Worm (Caenorhabditis elegans): ENCODE results near the gene clc-12.
A peak's percentile ranks its signal among the peaks of the same experiment; 100 is the strongest.

The clc-12 gene

ce11 chrV:16980368-16980767, 28.8 kb downstream of the clc-12 start, which contains the start of gene srz-54:
TSS of gene srz-54 (plus strand) at chrV:16980668.
- TF ChIP-seq scrt-1 (GFP tag; IDR thresholded peaks at IDR 0.05) (no peak), hnd-1 (tag; optimal IDR thresholded peaks at IDR 0.05) (no peak), B0310.2 (tag; optimal IDR thresholded peaks at IDR 0.05) (no peak), F13C5.2 (tag; optimal IDR thresholded peaks at IDR 0.05) (no peak), tbx-37 (GFP tag; conservative IDR thresholded peaks at IDR 0.05) (no peak), ceh-36 (tag; optimal IDR thresholded peaks at IDR 0.05) (no peak), tbx-11 (GFP tag; IDR thresholded peaks at IDR 0.05) (no peak), hmbx-1 (tag; optimal IDR thresholded peaks at IDR 0.05) (no peak), ama-1 (optimal IDR thresholded peaks at IDR 0.05) (no peak), flt-1 (GFP tag; IDR thresholded peaks at IDR 0.05) (no peak), aly-1 (tag; optimal IDR thresholded peaks at IDR 0.05) (no peak)

- no peak for TF ChIP-seq ceh-13 (GFP tag; optimal IDR thresholded peaks at IDR 0.05)
- TF ChIP-seq ets-7 (tag; optimal IDR thresholded peaks at IDR 0.05), result no peak
- TF ChIP-seq tbx-11 (GFP tag; IDR thresholded peaks at IDR 0.05), result no peak
- no peak for TF ChIP-seq hmg-4 (GFP tag; optimal IDR thresholded peaks at IDR 0.05)
- no peak for TF ChIP-seq B0310.2 (tag; optimal IDR thresholded peaks at IDR 0.05)
- no peak for TF ChIP-seq hmbx-1 (tag; optimal IDR thresholded peaks at IDR 0.05)
- no peak for TF ChIP-seq sea-1 (GFP tag; conservative IDR thresholded peaks at IDR 0.05)
- TF ChIP-seq tra-4 (tag; optimal IDR thresholded peaks at IDR 0.05), result no peak
- TF ChIP-seq aly-1 (tag; optimal IDR thresholded peaks at IDR 0.05), result no peak
- no peak for TF ChIP-seq F13C5.2 (tag; optimal IDR thresholded peaks at IDR 0.05)
- no peak for TF ChIP-seq hnd-1 (tag; optimal IDR thresholded peaks at IDR 0.05)
- no peak for TF ChIP-seq pes-1 (GFP tag; IDR thresholded peaks at IDR 0.05)
- TF ChIP-seq ceh-36 (tag; optimal IDR thresholded peaks at IDR 0.05), result no peak
- no peak for TF ChIP-seq tbx-37 (GFP tag; conservative IDR thresholded peaks at IDR 0.05)
These were observed 34.3 kb downstream of the clc-12 start, which contains the start of gene srx-54 for ce11 chrV:16974919-16975318. TSS of gene srx-54 (plus strand) at chrV:16975219.

DNA sequence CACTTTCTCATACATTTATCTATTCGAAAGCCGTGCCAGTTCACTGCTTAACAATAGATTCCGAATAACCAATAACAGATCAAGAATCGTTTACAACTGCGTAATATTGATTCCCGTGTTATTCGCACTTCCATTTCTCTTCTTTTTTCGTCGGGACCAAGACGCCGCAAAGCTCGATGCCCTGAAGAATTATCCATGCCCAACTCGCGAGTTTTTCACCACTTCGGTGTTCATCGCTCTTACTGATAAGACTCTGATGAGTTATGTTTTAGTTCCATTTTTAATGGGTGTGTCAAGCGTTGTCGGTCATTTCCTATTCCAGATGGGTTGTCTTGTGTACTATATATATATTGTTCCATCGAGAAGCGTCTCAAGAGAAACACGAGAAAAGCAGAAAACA, 35.9 kb downstream of the clc-12 start:
- no peak for TF ChIP-seq aly-1 (tag; optimal IDR thresholded peaks at IDR 0.05)
- TF ChIP-seq hnd-1 (tag; optimal IDR thresholded peaks at IDR 0.05), result no peak
- TF ChIP-seq hmg-4 (GFP tag; optimal IDR thresholded peaks at IDR 0.05), result no peak
- no peak for TF ChIP-seq ceh-36 (tag; optimal IDR thresholded peaks at IDR 0.05)
- TF ChIP-seq pes-1 (GFP tag; IDR thresholded peaks at IDR 0.05), result no peak
- no peak for TF ChIP-seq hmbx-1 (tag; optimal IDR thresholded peaks at IDR 0.05)
- no peak for TF ChIP-seq tra-4 (tag; optimal IDR thresholded peaks at IDR 0.05)
- TF ChIP-seq tbx-11 (GFP tag; IDR thresholded peaks at IDR 0.05), result no peak
- TF ChIP-seq sea-1 (GFP tag; conservative IDR thresholded peaks at IDR 0.05), result no peak
- no peak for TF ChIP-seq F13C5.2 (tag; optimal IDR thresholded peaks at IDR 0.05)
- TF ChIP-seq tbx-37 (GFP tag; conservative IDR thresholded peaks at IDR 0.05), result no peak
- no peak for TF ChIP-seq ama-1 (optimal IDR thresholded peaks at IDR 0.05)
- TF ChIP-seq B0310.2 (tag; optimal IDR thresholded peaks at IDR 0.05), result no peak
- no peak for TF ChIP-seq ets-7 (tag; optimal IDR thresholded peaks at IDR 0.05)
- no peak for TF ChIP-seq scrt-1 (GFP tag; IDR thresholded peaks at IDR 0.05)
- TF ChIP-seq flt-1 (GFP tag; IDR thresholded peaks at IDR 0.05), result no peak

DNA sequence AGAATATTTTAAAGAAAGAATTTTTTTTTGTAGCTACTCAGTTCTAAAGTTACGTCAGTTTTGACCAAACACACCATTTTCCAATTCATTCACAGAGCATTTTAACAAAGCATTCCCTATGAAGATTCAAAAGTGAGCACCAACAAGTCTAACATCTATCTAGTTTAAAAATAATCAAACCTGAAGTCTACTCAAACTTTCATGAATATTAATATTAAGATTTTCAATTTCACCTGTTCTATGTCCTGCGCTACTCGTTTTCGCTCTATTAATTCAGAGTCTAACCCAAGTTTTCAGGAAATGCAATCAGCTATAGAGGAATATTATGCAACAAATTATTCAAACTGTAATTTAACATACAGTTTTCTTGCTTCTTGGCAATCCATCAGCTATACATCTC, 37.1 kb downstream of the clc-12 start, which contains the start of gene srh-119:
Gene srh-119, plus strand, starts transcription at position 301 of the 400 bp plus-strand sequence.
- TF ChIP-seq aly-1 (tag; optimal IDR thresholded peaks at IDR 0.05) (no peak), F13C5.2 (tag; optimal IDR thresholded peaks at IDR 0.05) (no peak), flt-1 (GFP tag; IDR thresholded peaks at IDR 0.05) (no peak), tbx-37 (GFP tag; conservative IDR thresholded peaks at IDR 0.05) (no peak), hmg-4 (GFP tag; optimal IDR thresholded peaks at IDR 0.05) (no peak), hmbx-1 (tag; optimal IDR thresholded peaks at IDR 0.05) (no peak), ets-7 (tag; optimal IDR thresholded peaks at IDR 0.05) (no peak), ama-1 (optimal IDR thresholded peaks at IDR 0.05) (no peak), ceh-36 (tag; optimal IDR thresholded peaks at IDR 0.05) (no peak), pes-1 (GFP tag; IDR thresholded peaks at IDR 0.05) (no peak), B0310.2 (tag; optimal IDR thresholded peaks at IDR 0.05) (no peak), scrt-1 (GFP tag; IDR thresholded peaks at IDR 0.05) (no peak), tbx-11 (GFP tag; IDR thresholded peaks at IDR 0.05) (no peak), ceh-13 (GFP tag; optimal IDR thresholded peaks at IDR 0.05) (no peak), sea-1 (GFP tag; conservative IDR thresholded peaks at IDR 0.05) (no peak), hnd-1 (tag; optimal IDR thresholded peaks at IDR 0.05) (no peak), tra-4 (tag; optimal IDR thresholded peaks at IDR 0.05) (no peak)

DNA sequence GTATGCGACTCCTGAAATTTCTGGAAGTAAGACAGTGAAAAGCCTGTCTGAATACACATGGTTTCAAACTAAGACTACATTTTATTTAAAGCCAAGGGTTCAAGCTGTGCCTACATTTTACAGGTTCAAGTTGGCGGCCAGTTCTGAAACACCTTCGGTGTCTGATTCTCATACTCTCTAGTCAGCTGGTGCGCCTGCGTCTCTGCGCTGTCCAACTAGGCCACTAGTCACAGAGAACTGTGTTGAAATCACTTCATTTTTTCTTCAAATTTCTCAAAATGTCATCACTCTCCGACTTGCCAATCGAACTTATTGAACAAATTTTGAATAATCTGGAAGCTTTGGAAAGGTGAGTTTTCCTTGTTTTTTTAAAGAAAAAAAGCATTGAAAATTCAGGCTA, 42.6 kb downstream of the clc-12 start, which contains the start of gene fbxa-90:
Gene fbxa-90, plus strand, starts transcription at position 179 of the 400 bp plus-strand sequence.
- TF ChIP-seq sea-1 (GFP tag; conservative IDR thresholded peaks at IDR 0.05), result no peak
- no peak for TF ChIP-seq hmg-4 (GFP tag; optimal IDR thresholded peaks at IDR 0.05)
- TF ChIP-seq ceh-13 (GFP tag; optimal IDR thresholded peaks at IDR 0.05), result no peak
- TF ChIP-seq aly-1 (tag; optimal IDR thresholded peaks at IDR 0.05), result no peak
- TF ChIP-seq F13C5.2 (tag; optimal IDR thresholded peaks at IDR 0.05), result no peak
- no peak for TF ChIP-seq flt-1 (GFP tag; IDR thresholded peaks at IDR 0.05)
- no peak for TF ChIP-seq hmbx-1 (tag; optimal IDR thresholded peaks at IDR 0.05)
- no peak for TF ChIP-seq ets-7 (tag; optimal IDR thresholded peaks at IDR 0.05)
- no peak for TF ChIP-seq pes-1 (GFP tag; IDR thresholded peaks at IDR 0.05)
- TF ChIP-seq B0310.2 (tag; optimal IDR thresholded peaks at IDR 0.05), result no peak
- TF ChIP-seq tbx-37 (GFP tag; conservative IDR thresholded peaks at IDR 0.05), result no peak

DNA sequence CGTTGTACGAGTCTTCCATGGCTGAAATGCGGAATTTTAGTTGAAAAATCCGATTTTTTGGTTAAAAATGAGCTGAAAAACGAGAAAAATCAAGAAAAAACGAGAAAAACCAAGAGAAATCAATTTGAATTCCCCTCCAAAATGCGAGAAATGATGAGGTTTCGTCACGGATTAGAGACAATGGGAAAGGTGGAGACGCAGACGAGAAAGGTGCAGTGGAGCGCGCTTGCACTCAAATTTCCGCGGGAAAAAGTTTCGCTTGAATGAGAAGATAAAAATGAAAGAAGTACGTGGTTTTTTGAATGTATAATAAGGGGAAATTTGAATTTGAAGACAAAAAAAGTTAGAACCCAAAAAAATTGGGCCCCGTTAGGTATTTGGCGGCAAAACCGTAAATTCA, 43.5 kb downstream of the clc-12 start, which contains the start of gene efl-1:
Gene efl-1, minus strand, starts transcription at position 21 of the 400 bp plus-strand sequence.
- no peak for TF ChIP-seq aly-1 (tag; optimal IDR thresholded peaks at IDR 0.05)
- TF ChIP-seq F13C5.2 (tag; optimal IDR thresholded peaks at IDR 0.05), result peak; percentile 67
- TF ChIP-seq hnd-1 (tag; optimal IDR thresholded peaks at IDR 0.05), result no peak

DNA sequence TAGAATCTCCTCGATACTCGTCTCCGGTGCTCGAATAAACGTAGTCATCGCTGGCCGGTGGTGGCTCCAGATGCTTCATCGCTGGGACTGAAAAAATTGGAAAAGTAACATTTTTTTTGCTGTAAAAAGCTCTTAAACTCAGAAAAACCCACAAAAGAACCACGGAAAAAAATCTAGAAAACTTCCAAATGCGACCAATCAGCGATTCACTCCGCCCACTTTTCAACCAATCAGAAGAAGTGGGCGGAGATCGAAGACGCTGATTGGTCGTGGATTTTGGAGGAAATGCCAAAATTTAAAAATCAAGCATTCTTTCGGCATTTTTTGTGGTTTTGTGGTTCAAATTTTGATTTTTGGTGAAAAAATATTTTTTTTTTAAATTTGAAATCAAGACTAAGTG, 50.2 kb downstream of the clc-12 start:
- no peak for TF ChIP-seq sea-1 (GFP tag; conservative IDR thresholded peaks at IDR 0.05)
- TF ChIP-seq pes-1 (GFP tag; IDR thresholded peaks at IDR 0.05), result no peak
- no peak for TF ChIP-seq B0310.2 (tag; optimal IDR thresholded peaks at IDR 0.05)
- TF ChIP-seq hmg-4 (GFP tag; optimal IDR thresholded peaks at IDR 0.05), result no peak
- TF ChIP-seq ceh-13 (GFP tag; optimal IDR thresholded peaks at IDR 0.05), result no peak
- no peak for TF ChIP-seq ama-1 (optimal IDR thresholded peaks at IDR 0.05)
- no peak for TF ChIP-seq tbx-37 (GFP tag; conservative IDR thresholded peaks at IDR 0.05)
- TF ChIP-seq tra-4 (tag; optimal IDR thresholded peaks at IDR 0.05), result no peak
- no peak for TF ChIP-seq ceh-36 (tag; optimal IDR thresholded peaks at IDR 0.05)
- no peak for TF ChIP-seq tbx-11 (GFP tag; IDR thresholded peaks at IDR 0.05)
- no peak for TF ChIP-seq flt-1 (GFP tag; IDR thresholded peaks at IDR 0.05)
- TF ChIP-seq scrt-1 (GFP tag; IDR thresholded peaks at IDR 0.05), result no peak
- no peak for TF ChIP-seq F13C5.2 (tag; optimal IDR thresholded peaks at IDR 0.05)
- no peak for TF ChIP-seq aly-1 (tag; optimal IDR thresholded peaks at IDR 0.05)
- no peak for TF ChIP-seq hmbx-1 (tag; optimal IDR thresholded peaks at IDR 0.05)
- no peak for TF ChIP-seq ets-7 (tag; optimal IDR thresholded peaks at IDR 0.05)
- TF ChIP-seq hnd-1 (tag; optimal IDR thresholded peaks at IDR 0.05), result no peak
